Worm (Caenorhabditis elegans) whole organism, late embryonic: ENCODE measurements around the gene C56A3.4.

Source experiments
- C08G9.2 ChIP-seq: sonication (generic microtip); optimal IDR thresholded peaks from 2 replicates; lab custom pipeline; 2016; ENCODE audit warnings: mild to moderate bottlenecking, missing genetic modification characterization, moderate library complexity, missing compliant biosample characterization
- K02D7.2 ChIP-seq: sonication (generic microtip); optimal IDR thresholded peaks from 2 replicates; lab custom pipeline; 2017; ENCODE audit warnings: mild to moderate bottlenecking, missing genetic modification characterization, missing compliant biosample characterization
- K09A11.1 ChIP-seq: sonication (generic microtip); optimal IDR thresholded peaks from 2 replicates; lab custom pipeline; 2017; ENCODE audit warnings: antibody characterized with exemption, mild to moderate bottlenecking, missing genetic modification characterization, missing compliant biosample characterization; ENCODE audit not compliant: insufficient read depth
- T23F11.4 ChIP-seq: fragments of 200-800 bp; sonication (Bioruptor generic); optimal IDR thresholded peaks from 2 replicates; lab custom pipeline; 2018; ENCODE audit warnings: mild to moderate bottlenecking, missing genetic modification characterization, missing compliant biosample characterization
- Y22D7AL.16 ChIP-seq: sonication (generic microtip); optimal IDR thresholded peaks from 2 replicates; lab custom pipeline; 2016; ENCODE audit warnings: missing genetic modification characterization, missing compliant biosample characterization
- ceh-18 ChIP-seq: sonication (generic microtip); optimal IDR thresholded peaks from 2 replicates; lab custom pipeline; 2016; ENCODE audit warnings: missing genetic modification characterization, missing compliant biosample characterization
- ceh-19 ChIP-seq: fragments of 200-800 bp; sonication (Bioruptor generic); optimal IDR thresholded peaks from 2 replicates; lab custom pipeline; 2018; ENCODE audit warnings: mild to moderate bottlenecking, missing genetic modification characterization, missing compliant biosample characterization
- ceh-22 ChIP-seq: sonication (generic microtip); optimal IDR thresholded peaks from 2 replicates; lab custom pipeline; 2017; ENCODE audit warnings: missing biosample characterization, missing genetic modification characterization
- ceh-24 ChIP-seq: sonication (generic microtip); optimal IDR thresholded peaks from 2 replicates; lab custom pipeline; 2016; ENCODE audit warnings: mild to moderate bottlenecking, missing genetic modification characterization, missing compliant biosample characterization
- ceh-31 ChIP-seq: sonication (generic microtip); optimal IDR thresholded peaks from 2 replicates; lab custom pipeline; 2016; ENCODE audit warnings: missing genetic modification characterization, missing compliant biosample characterization
- ceh-9 ChIP-seq: sonication (generic microtip); optimal IDR thresholded peaks from 2 replicates; lab custom pipeline; 2016; ENCODE audit warnings: mild to moderate bottlenecking, missing genetic modification characterization, inconsistent platforms, missing compliant biosample characterization
- dmd-4 ChIP-seq: sonication (generic microtip); optimal IDR thresholded peaks from 2 replicates; lab custom pipeline; 2016; ENCODE audit warnings: borderline replicate concordance, missing genetic modification characterization, missing compliant biosample characterization
- fkh-10 ChIP-seq: fragments of 150-350 bp; optimal IDR thresholded peaks from 2 replicates; lab custom pipeline; 2014; ENCODE audit warnings: missing biosample characterization, missing genetic modification reagents, missing genetic modification characterization
- fkh-6 ChIP-seq: sonication (generic microtip); optimal IDR thresholded peaks from 2 replicates; lab custom pipeline; 2016; ENCODE audit warnings: missing genetic modification characterization, missing compliant biosample characterization
- gmeb-2 ChIP-seq: sonication (generic microtip); optimal IDR thresholded peaks from 2 replicates; lab custom pipeline; 2016; ENCODE audit warnings: missing genetic modification characterization, inconsistent platforms, missing compliant biosample characterization
- hlh-15 ChIP-seq: sonication (generic microtip); optimal IDR thresholded peaks from 2 replicates; lab custom pipeline; 2016; ENCODE audit warnings: missing genetic modification characterization, missing compliant biosample characterization
- hlh-30 ChIP-seq: sonication (generic microtip); optimal IDR thresholded peaks from 2 replicates; lab custom pipeline; 2017; ENCODE audit warnings: antibody characterized with exemption, missing genetic modification characterization, missing compliant biosample characterization; ENCODE audit not compliant: insufficient read depth
- hlh-6 ChIP-seq: sonication (generic microtip); optimal IDR thresholded peaks from 2 replicates; lab custom pipeline; 2016; ENCODE audit warnings: missing genotype, missing genetic modification characterization, missing compliant biosample characterization
- hlh-8 ChIP-seq: sonication (generic microtip); optimal IDR thresholded peaks from 2 replicates; lab custom pipeline; 2016; ENCODE audit warnings: missing genotype, missing genetic modification characterization, missing compliant biosample characterization
- mec-3 ChIP-seq: sonication (generic microtip); optimal IDR thresholded peaks from 2 replicates; lab custom pipeline; 2016; ENCODE audit warnings: borderline replicate concordance, missing genetic modification characterization, missing compliant biosample characterization
- nhr-11 ChIP-seq: fragments of 150-350 bp; optimal IDR thresholded peaks from 2 replicates; lab custom pipeline; 2014; ENCODE audit warnings: missing biosample characterization, missing genetic modification characterization
- nhr-232 ChIP-seq: sonication (generic microtip); optimal IDR thresholded peaks from 2 replicates; lab custom pipeline; 2016; ENCODE audit warnings: missing genetic modification characterization, missing compliant biosample characterization
- npax-4 ChIP-seq: sonication (generic microtip); optimal IDR thresholded peaks from 2 replicates; lab custom pipeline; 2016; ENCODE audit warnings: missing genetic modification characterization, missing compliant biosample characterization
- odd-2 ChIP-seq: sonication (generic microtip); optimal IDR thresholded peaks from 2 replicates; lab custom pipeline; 2017; ENCODE audit warnings: antibody characterized with exemption, mild to moderate bottlenecking, missing genetic modification characterization, missing compliant biosample characterization
- pat-9 ChIP-seq: fragments of 200-800 bp; sonication (Bioruptor generic); optimal IDR thresholded peaks from 2 replicates; lab custom pipeline; 2018; ENCODE audit warnings: mild to moderate bottlenecking, missing genetic modification characterization, moderate library complexity, missing compliant biosample characterization
- pax-1 ChIP-seq: fragments of 150-350 bp; optimal IDR thresholded peaks from 2 replicates; lab custom pipeline; 2014; ENCODE audit warnings: missing biosample characterization, missing genetic modification characterization
- pqm-1 ChIP-seq: sonication (generic microtip); optimal IDR thresholded peaks from 2 replicates; lab custom pipeline; 2016; ENCODE audit warnings: missing genetic modification characterization, missing compliant biosample characterization
- pros-1 ChIP-seq: fragments of 150-350 bp; optimal IDR thresholded peaks from 2 replicates; lab custom pipeline; 2014; ENCODE audit warnings: missing biosample characterization, missing genetic modification reagents, missing genetic modification characterization
- ref-2 ChIP-seq: sonication (generic microtip); optimal IDR thresholded peaks from 2 replicates; lab custom pipeline; 2016; ENCODE audit warnings: missing genetic modification characterization, missing compliant biosample characterization
- rnt-1 ChIP-seq: sonication (generic microtip); optimal IDR thresholded peaks from 2 replicates; lab custom pipeline; 2016; ENCODE audit warnings: missing genetic modification characterization, missing compliant biosample characterization
- syd-9 ChIP-seq: sonication (generic microtip); optimal IDR thresholded peaks from 2 replicates; lab custom pipeline; 2016; ENCODE audit warnings: mild to moderate bottlenecking, missing genetic modification characterization, moderate library complexity, missing compliant biosample characterization
- tbx-2 ChIP-seq: sonication (generic microtip); optimal IDR thresholded peaks from 2 replicates; lab custom pipeline; 2016; ENCODE audit warnings: missing genetic modification characterization, missing compliant biosample characterization
- unc-3 ChIP-seq, 2 experiments: fragments of 200-800 bp in 1 of 2; sonication (Bioruptor generic) in 1 of 2; sonication (generic microtip) in 1 of 2; conservative IDR thresholded peaks in 1 of 2; optimal IDR thresholded peaks in 1 of 2; 2 replicates each; pipeline versions ENCODE4 v1.3.6 to Lab custom; 2016 to 2022; ENCODE audit warnings: missing compliant biosample characterization in 2 of 2, missing genetic modification characterization in 2 of 2, missing genetic modification reagents in 1 of 2
- unc-55 ChIP-seq: sonication (generic microtip); optimal IDR thresholded peaks from 2 replicates; lab custom pipeline; 2017; ENCODE audit warnings: missing biosample characterization, missing genetic modification reagents, missing genetic modification characterization
- unc-86 ChIP-seq: sonication (generic microtip); optimal IDR thresholded peaks from 2 replicates; lab custom pipeline; 2016; ENCODE audit warnings: missing genetic modification characterization, missing compliant biosample characterization
- zip-5 ChIP-seq: sonication (generic microtip); optimal IDR thresholded peaks from 2 replicates; lab custom pipeline; 2016; ENCODE audit warnings: missing genetic modification characterization, missing compliant biosample characterization

C56A3.4 gene

DNA sequence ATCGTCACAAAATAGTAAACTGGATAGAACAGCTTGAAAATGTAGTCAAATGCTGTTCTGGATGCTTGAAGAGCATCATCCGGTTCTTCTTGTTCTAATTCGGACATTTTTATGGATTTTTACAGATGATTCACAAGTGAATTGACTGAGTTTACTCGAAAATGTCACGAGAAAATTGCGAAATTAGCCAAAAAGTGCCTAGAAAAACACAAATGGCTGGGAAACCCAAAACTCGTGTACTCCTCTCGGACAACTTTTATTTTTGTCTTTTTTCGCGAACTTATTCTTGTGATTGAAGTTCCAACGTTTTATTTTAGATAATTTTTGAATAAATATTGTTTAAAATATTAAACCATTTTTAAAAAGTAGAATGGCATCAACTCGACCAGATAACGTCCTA lies at the start of gene C56A3.4, which contains the start of gene C56A3.5:
TSS of gene C56A3.4 (minus strand) at position 154 of the 400 bp plus-strand sequence.
TSS of gene C56A3.5 (plus strand) at position 367 of the 400 bp plus-strand sequence.
- no peak for TF ChIP-seq pqm-1 (tag; lab: Kevin White, UChicago)
- TF ChIP-seq hlh-15 = no peak
- TF ChIP-seq ceh-31 (tag; lab: Kevin White, UChicago) = peak; percentile 16

DNA sequence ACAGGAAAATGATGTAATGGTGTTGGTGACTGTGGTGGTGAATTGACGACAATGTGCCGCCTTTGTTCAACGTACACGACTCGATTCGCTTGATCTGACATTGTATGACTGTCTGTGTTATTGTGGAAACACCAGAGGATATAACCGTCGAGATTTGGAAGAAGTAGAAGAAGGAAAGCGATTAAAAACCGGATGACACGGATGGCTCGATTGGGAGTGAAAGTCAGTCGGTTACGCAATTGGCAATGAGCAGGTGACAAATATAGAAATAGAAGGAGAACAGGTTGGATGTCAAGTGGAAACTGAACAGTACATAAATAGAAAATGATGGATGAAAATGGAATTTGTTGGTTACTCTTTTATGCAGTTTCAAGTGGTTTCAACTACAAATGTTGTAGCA lies 49.3 kb upstream of the C56A3.4 start, which contains the start of gene rdy-2:
TSS of gene rdy-2 (minus strand) at position 101 of the 400 bp plus-strand sequence.
- TF ChIP-seq Y22D7AL.16 (tag; lab: Kevin White, UChicago) = no peak
- TF ChIP-seq C08G9.2 (tag; lab: Kevin White, UChicago) = no peak
- TF ChIP-seq, all 69 proteins: peak for 0

DNA sequence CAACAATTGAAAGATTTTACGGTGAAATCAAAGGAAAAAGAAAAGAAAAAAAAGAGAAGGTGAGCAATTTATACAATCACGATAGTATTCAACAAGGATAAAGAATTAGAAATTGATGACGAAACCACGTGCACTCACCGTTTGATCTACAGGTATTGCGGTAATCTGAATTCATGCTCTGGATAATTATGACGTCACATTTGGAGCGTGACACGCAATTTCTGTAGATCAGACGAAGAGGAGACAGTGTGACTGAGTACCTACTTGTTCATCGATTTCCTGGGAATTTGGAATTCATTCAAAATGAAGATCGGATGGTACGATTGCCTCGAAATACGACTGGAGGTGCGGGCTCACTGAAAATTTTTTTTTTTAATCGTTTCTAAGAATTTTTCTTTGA lies 46.8 kb upstream of the C56A3.4 start:
- TF ChIP-seq rnt-1 (tag; lab: Kevin White, UChicago) (no peak), pax-1 (tag; lab: Kevin White, UChicago) (no peak)

DNA sequence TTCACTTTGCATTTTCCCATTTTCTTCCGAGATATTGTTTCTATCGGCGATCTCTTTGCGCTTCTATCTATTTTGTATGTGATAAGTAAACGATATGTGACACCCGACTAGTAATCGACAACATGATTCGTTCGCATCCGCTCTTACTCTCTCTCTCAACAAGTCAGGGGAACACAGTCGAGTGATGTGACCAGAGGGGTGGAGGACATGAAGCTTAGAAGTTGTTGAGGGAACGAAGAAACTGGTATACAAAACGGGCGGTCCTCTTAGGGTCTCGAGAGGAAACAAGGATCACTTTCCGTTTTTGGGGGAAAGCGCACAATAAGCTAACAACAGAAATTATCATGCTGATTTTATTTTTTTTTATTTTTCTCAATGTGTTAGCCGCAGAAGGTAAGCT lies 41.5 kb upstream of the C56A3.4 start, which contains the start of gene F53F4.4:
TSS of gene F53F4.4 (plus strand) at position 301 of the 400 bp plus-strand sequence.
- TF ChIP-seq gmeb-2 (tag; lab: Kevin White, UChicago) (no peak), pros-1 (tag; lab: Kevin White, UChicago) (no peak), nhr-11 (tag; lab: Kevin White, UChicago) (no peak), Y22D7AL.16 (tag; lab: Kevin White, UChicago) (no peak), rnt-1 (tag; lab: Kevin White, UChicago) (no peak), hlh-30 (tag; lab: Kevin White, UChicago) (no peak), nhr-232 (no peak), tbx-2 (tag; lab: Kevin White, UChicago) (no peak), odd-2 (tag; lab: Kevin White, UChicago) (no peak), unc-55 (no peak), hlh-6 (tag; lab: Kevin White, UChicago) (no peak), syd-9 (tag; lab: Kevin White, UChicago) (no peak)

DNA sequence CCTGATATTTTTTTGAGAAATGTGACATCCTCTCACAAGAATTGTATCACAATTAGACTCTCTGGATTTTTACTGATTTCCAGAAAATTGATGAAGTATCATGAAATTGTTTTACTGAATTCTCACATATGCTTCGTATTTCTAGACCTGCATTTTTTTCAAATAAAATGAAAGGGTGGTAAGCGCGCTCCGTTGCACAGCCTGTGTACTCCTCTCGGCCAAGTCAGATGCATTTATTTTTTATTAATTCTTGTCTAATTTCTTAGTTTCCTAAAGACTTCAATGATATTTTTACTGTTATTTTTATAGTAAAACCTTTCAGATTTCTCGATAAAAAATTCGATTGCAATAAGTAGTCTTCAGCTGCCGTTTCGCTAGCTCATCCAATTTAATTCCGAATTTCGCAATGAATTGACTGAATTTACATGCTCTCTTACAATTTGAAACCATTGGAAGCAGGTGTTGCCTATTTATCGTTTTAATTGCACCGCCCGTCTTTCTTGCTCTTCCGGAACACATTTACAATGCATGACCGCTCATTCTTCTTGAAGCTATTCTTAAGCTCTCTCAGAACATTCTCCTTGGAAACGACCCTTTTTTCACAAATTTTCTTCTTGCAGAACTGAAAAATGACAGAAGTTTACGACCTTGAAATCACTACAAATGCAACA lies 40.1 kb upstream of the C56A3.4 start, which contains the start of gene tbcb-1:
TSS of gene tbcb-1 (plus strand) at position 621 of the 671 bp plus-strand sequence.
- no peak for TF ChIP-seq zip-5 (tag; lab: Kevin White, UChicago)
- TF ChIP-seq unc-3 (GFP tag; conservative IDR thresholded peaks at IDR 0.05; lab: Robert Waterston, UW) = no peak
- no peak for TF ChIP-seq unc-3 (tag; optimal IDR thresholded peaks at IDR 0.05; lab: Kevin White, UChicago)
- no peak for TF ChIP-seq ceh-9
- no peak for TF ChIP-seq nhr-11 (tag; lab: Kevin White, UChicago)
- no peak for TF ChIP-seq unc-86 (tag; lab: Kevin White, UChicago)
- TF ChIP-seq ceh-31 (tag; lab: Kevin White, UChicago) = no peak
- TF ChIP-seq ceh-22 (tag; lab: Kevin White, UChicago) = no peak
- no peak for TF ChIP-seq ceh-24 (tag; lab: Kevin White, UChicago)
- no peak for TF ChIP-seq pat-9

DNA sequence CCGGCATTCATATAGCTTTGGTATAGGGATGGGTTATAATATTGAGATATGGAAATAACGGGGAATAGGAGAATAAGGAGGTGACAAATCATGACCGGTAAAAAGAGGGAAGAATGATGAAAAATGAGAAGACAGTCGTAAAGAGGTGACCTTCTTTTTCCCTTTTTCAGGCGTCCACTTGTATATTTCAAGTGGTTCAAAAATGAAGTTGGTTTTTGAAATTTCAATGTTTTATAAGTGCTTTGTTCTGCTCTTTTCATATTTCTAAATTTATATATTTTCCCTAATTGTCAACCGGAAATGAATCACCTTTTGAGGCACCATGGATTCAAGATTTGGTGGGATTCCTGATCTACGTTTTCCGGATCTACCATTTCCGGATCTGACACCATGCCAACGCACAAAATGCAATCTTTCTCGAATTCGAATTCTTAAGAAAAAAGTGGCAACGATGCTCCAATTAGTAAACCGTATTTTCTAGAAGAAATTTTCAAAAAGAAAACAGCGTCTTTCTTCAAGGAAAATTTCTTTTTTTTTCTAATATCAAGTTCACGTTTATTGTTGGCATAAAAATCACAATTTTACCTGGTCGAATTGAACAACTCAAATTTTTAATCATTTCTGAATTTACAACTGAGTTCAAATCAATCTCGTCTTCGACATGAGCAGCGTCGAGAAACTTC lies 38.1 kb upstream of the C56A3.4 start, which contains the start of the genes F53F4.2 and F53F4.18:
TSS of gene F53F4.2 (minus strand) at position 101 of the 683 bp plus-strand sequence.
TSS of gene F53F4.18 (plus strand) at position 633 of the 683 bp plus-strand sequence.
- TF ChIP-seq ref-2 (tag; lab: Kevin White, UChicago) = no peak
- TF ChIP-seq T23F11.4 (GFP tag; lab: Kevin White, UChicago) = no peak
- no peak for TF ChIP-seq dmd-4 (tag; lab: Kevin White, UChicago)
- no peak for TF ChIP-seq zip-5 (tag; lab: Kevin White, UChicago)
- TF ChIP-seq ceh-19 (GFP tag; lab: Kevin White, UChicago) = no peak
- no peak for TF ChIP-seq ceh-18
- TF ChIP-seq K09A11.1 (tag; lab: Kevin White, UChicago) = no peak
- TF ChIP-seq K02D7.2 = no peak
- no peak for TF ChIP-seq C08G9.2 (tag; lab: Kevin White, UChicago)
- no peak for TF ChIP-seq fkh-10 (GFP tag; lab: Kevin White, UChicago)
- no peak for TF ChIP-seq mec-3 (tag; lab: Kevin White, UChicago)
- no peak for TF ChIP-seq hlh-8 (tag; lab: Kevin White, UChicago)
- no peak for TF ChIP-seq unc-3 (GFP tag; conservative IDR thresholded peaks at IDR 0.05; lab: Robert Waterston, UW)
- no peak for TF ChIP-seq unc-3 (tag; optimal IDR thresholded peaks at IDR 0.05; lab: Kevin White, UChicago)
- no peak for TF ChIP-seq pax-1 (tag; lab: Kevin White, UChicago)
- TF ChIP-seq odd-2 (tag; lab: Kevin White, UChicago) = no peak
- TF ChIP-seq ceh-24 (tag; lab: Kevin White, UChicago) = no peak
- TF ChIP-seq npax-4 (tag; lab: Kevin White, UChicago) = no peak
- no peak for TF ChIP-seq fkh-6
